Worm (Caenorhabditis elegans): Measurements from ENCODE around the gene F53C11.4.

ce11 chrV:13807232-13807631 lies 20.1 kb upstream of the F53C11.4 start, which contains the start of gene swan-1:
- no peak for TF ChIP-seq snpc-4 (tag; optimal IDR thresholded peaks at IDR 0.05)
- no peak for TF ChIP-seq blmp-1 (tag; optimal IDR thresholded peaks at IDR 0.05)
- TF ChIP-seq unc-120 (tag; optimal IDR thresholded peaks at IDR 0.05; ENCODE audit: poor library complexity, severe bottlenecking): peak; percentile 40
- no peak for TF ChIP-seq ceh-83 (GFP tag; optimal IDR thresholded peaks at IDR 0.05)
- no peak for TF ChIP-seq nhr-12 (tag; optimal IDR thresholded peaks at IDR 0.05)
- TF ChIP-seq zip-8 (tag; optimal IDR thresholded peaks at IDR 0.05): no peak
- TF ChIP-seq elt-3 (tag; optimal IDR thresholded peaks at IDR 0.05): no peak
- no peak for TF ChIP-seq nhr-237 (tag; optimal IDR thresholded peaks at IDR 0.05)
- no peak for TF ChIP-seq lin-13 (tag; optimal IDR thresholded peaks at IDR 0.05)
- TF ChIP-seq ceh-39 (tag; optimal IDR thresholded peaks at IDR 0.05): no peak
- no peak for TF ChIP-seq nhr-76 (tag; optimal IDR thresholded peaks at IDR 0.05)
- TF ChIP-seq unc-62 (GFP tag; optimal IDR thresholded peaks at IDR 0.05): no peak

Data from whole organism, mixed stage, embryonic.